Fruit fly (Drosophila melanogaster): Measurements from ENCODE around the gene Pex12.
A peak's percentile ranks its signal among the peaks of the same experiment; 100 is the strongest.

Pex12 gene

DNA sequence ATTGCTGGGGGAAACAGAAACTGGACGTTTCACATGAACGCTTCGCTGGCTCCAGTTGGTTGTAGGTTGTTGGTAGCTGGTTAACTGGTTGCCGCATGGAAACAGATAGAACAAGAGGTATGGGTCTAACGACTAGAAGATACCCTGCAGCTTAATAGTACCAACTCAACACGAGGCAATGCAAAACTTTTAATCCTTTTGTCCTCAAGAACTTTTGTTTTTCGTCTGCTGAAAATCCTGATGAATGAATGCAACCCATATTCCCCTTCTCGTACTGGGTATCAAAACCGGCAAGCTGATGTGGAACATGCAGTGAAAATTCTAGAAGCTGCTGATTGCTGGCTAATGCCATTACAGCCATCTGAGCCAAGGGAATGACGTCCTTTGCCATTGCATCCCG is 22.2 kb downstream of the Pex12 start (continued):
- TF ChIP-seq H2.0 (GFP tag; IDR thresholded peaks at IDR 0.05): no peak
- TF ChIP-seq CTCF (GFP tag; optimal IDR thresholded peaks at IDR 0.05): no peak
- TF ChIP-seq CG32772 (GFP tag; IDR thresholded peaks at IDR 0.05): 0 out of 2 replicates have a peak, but pooled peaks have one; percentile 9
- TF ChIP-seq CG34376 (GFP tag; optimal IDR thresholded peaks at IDR 0.05): no peak
- no peak for TF ChIP-seq CG2116 (GFP tag; optimal IDR thresholded peaks at IDR 0.05)
- TF ChIP-seq dmrt99B (tag; optimal IDR thresholded peaks at IDR 0.05): peak; percentile 35
- no peak for TF ChIP-seq grn (GFP tag; optimal IDR thresholded peaks at IDR 0.05)
- no peak for TF ChIP-seq Usf (GFP tag; optimal IDR thresholded peaks at IDR 0.05)
- TF ChIP-seq Antp (GFP tag; optimal IDR thresholded peaks at IDR 0.05): peak; percentile 36
- no peak for TF ChIP-seq kah (GFP tag; optimal IDR thresholded peaks at IDR 0.05)
- TF ChIP-seq CG9609 (GFP tag; optimal IDR thresholded peaks at IDR 0.05): peak; percentile 35
- TF ChIP-seq ranshi (GFP tag; IDR thresholded peaks at IDR 0.05): peak; percentile 40; the same call in 1 of the 2 replicates
- peak; percentile 5 for TF ChIP-seq CG10267 (tag; optimal IDR thresholded peaks at IDR 0.05)
- no peak for TF ChIP-seq pho (GFP tag; optimal IDR thresholded peaks at IDR 0.05)
- TF ChIP-seq pum (GFP tag; optimal IDR thresholded peaks at IDR 0.05): no peak
- TF ChIP-seq row (GFP tag; IDR thresholded peaks at IDR 0.05): peak; percentile 79
- no peak for TF ChIP-seq hkb (optimal IDR thresholded peaks at IDR 0.05)
- no peak for TF ChIP-seq hkb (GFP tag; IDR thresholded peaks at IDR 0.05)
- peak; percentile 67 for TF ChIP-seq CG1024 (GFP tag; IDR thresholded peaks at IDR 0.05)
- TF ChIP-seq phol (tag; optimal IDR thresholded peaks at IDR 0.05): no peak
- peak; percentile 10 for TF ChIP-seq CG9437 (GFP tag; optimal IDR thresholded peaks at IDR 0.05)
- no peak for TF ChIP-seq Kr (GFP tag; optimal IDR thresholded peaks at IDR 0.05)
- TF ChIP-seq Elba2 (GFP tag; optimal IDR thresholded peaks at IDR 0.05): no peak
- no peak for TF ChIP-seq CG4360 (GFP tag; IDR thresholded peaks at IDR 0.05)
- peak; percentile 52 for TF ChIP-seq CG8944 (GFP tag; optimal IDR thresholded peaks at IDR 0.05)
- TF ChIP-seq B-H1 (GFP tag; IDR thresholded peaks at IDR 0.05): no peak
- TF ChIP-seq pb (GFP tag; optimal IDR thresholded peaks at IDR 0.05): no peak
- no peak for TF ChIP-seq en (GFP tag; optimal IDR thresholded peaks at IDR 0.05)
- no peak for TF ChIP-seq CG11247 (GFP tag; IDR thresholded peaks at IDR 0.05)
- TF ChIP-seq ATbp (GFP tag; optimal IDR thresholded peaks at IDR 0.05): peak; percentile 38
- TF ChIP-seq CG15073 (GFP tag; optimal IDR thresholded peaks at IDR 0.05): no peak
- TF ChIP-seq zfh1 (GFP tag; IDR thresholded peaks at IDR 0.05): no peak
- no peak for TF ChIP-seq wdn (GFP tag; IDR thresholded peaks at IDR 0.05)
- no peak for TF ChIP-seq Sin3A (optimal IDR thresholded peaks at IDR 0.05)
- no peak for TF ChIP-seq Adf1 (GFP tag; IDR thresholded peaks at IDR 0.05)
- TF ChIP-seq cato (GFP tag; optimal IDR thresholded peaks at IDR 0.05; ENCODE audit: borderline replicate concordance): no peak
- no peak for TF ChIP-seq Lpt (GFP tag; optimal IDR thresholded peaks at IDR 0.05)
- no peak for TF ChIP-seq Spps (tag; optimal IDR thresholded peaks at IDR 0.05)
- TF ChIP-seq CG10209 (GFP tag; optimal IDR thresholded peaks at IDR 0.05): no peak
- no peak for TF ChIP-seq hbn (GFP tag; IDR thresholded peaks at IDR 0.05; ENCODE audit: partially characterized antibody)
- TF ChIP-seq CG16863 (GFP tag; optimal IDR thresholded peaks at IDR 0.05): no peak
- no peak for TF ChIP-seq lmd (GFP tag; IDR thresholded peaks at IDR 0.05)
- no peak for TF ChIP-seq CG13894 (tag; optimal IDR thresholded peaks at IDR 0.05)
- TF ChIP-seq fu2 (GFP tag; optimal IDR thresholded peaks at IDR 0.05): peak; percentile 12
- TF ChIP-seq CG6791 (GFP tag; IDR thresholded peaks at IDR 0.05; ENCODE audit: partially characterized antibody): no peak
- no peak for TF ChIP-seq CG1233 (GFP tag; optimal IDR thresholded peaks at IDR 0.05)
- TF ChIP-seq dati (GFP tag; IDR thresholded peaks at IDR 0.05): no peak
- no peak for TF ChIP-seq CG1792 (GFP tag; optimal IDR thresholded peaks at IDR 0.05)
- no peak for TF ChIP-seq eyg (GFP tag; optimal IDR thresholded peaks at IDR 0.05)
- peak; percentile 64 for TF ChIP-seq CG12769 (tag; optimal IDR thresholded peaks at IDR 0.05)
- no peak for TF ChIP-seq al (GFP tag; IDR thresholded peaks at IDR 0.05)
- no peak for TF ChIP-seq BtbVII (GFP tag; optimal IDR thresholded peaks at IDR 0.05)
- no peak for TF ChIP-seq CG11093 (GFP tag; IDR thresholded peaks at IDR 0.05)
- TF ChIP-seq pfk (GFP tag; optimal IDR thresholded peaks at IDR 0.05): no peak
